Worm (Caenorhabditis elegans) whole organism, late embryonic: ENCODE data around the gene F44E2.4.

Experiments used
- C08G9.2 ChIP-seq: sonication (generic microtip); optimal IDR thresholded peaks from 2 replicates; lab custom pipeline; 2016; ENCODE audit warnings: mild to moderate bottlenecking, missing genetic modification characterization, moderate library complexity, missing compliant biosample characterization
- F13H6.1 ChIP-seq: sonication (generic microtip); optimal IDR thresholded peaks from 2 replicates; lab custom pipeline; 2016; ENCODE audit warnings: missing genetic modification characterization, missing compliant biosample characterization
- ahr-1 ChIP-seq: sonication (generic microtip); optimal IDR thresholded peaks from 2 replicates; lab custom pipeline; 2016; ENCODE audit warnings: missing genetic modification characterization, missing compliant biosample characterization
- ama-1 ChIP-seq: fragments of 150-350 bp; optimal IDR thresholded peaks from 2 replicates; lab custom pipeline; 2014
- ceh-14 ChIP-seq: sonication (generic microtip); optimal IDR thresholded peaks from 2 replicates; lab custom pipeline; 2016; ENCODE audit warnings: missing genotype, missing genetic modification characterization, missing compliant biosample characterization
- ceh-18 ChIP-seq: sonication (generic microtip); optimal IDR thresholded peaks from 2 replicates; lab custom pipeline; 2016; ENCODE audit warnings: missing genetic modification characterization, missing compliant biosample characterization
- ceh-30 ChIP-seq: fragments of 150-350 bp; optimal IDR thresholded peaks from 2 replicates; lab custom pipeline; 2014; ENCODE audit warnings: missing biosample characterization, missing genetic modification characterization
- ceh-48 ChIP-seq: sonication (generic microtip); optimal IDR thresholded peaks from 2 replicates; lab custom pipeline; 2016; ENCODE audit warnings: missing genetic modification characterization, inconsistent platforms, missing compliant biosample characterization
- ceh-6 ChIP-seq: fragments of 200-800 bp; sonication (Bioruptor generic); optimal IDR thresholded peaks from 2 replicates; lab custom pipeline; 2018; ENCODE audit warnings: mild to moderate bottlenecking, missing genetic modification characterization, missing compliant biosample characterization
- che-1 ChIP-seq: sonication (generic microtip); optimal IDR thresholded peaks from 2 replicates; lab custom pipeline; 2016; ENCODE audit warnings: mild to moderate bottlenecking, missing genetic modification characterization, missing compliant biosample characterization
- dve-1 ChIP-seq: sonication (generic microtip); optimal IDR thresholded peaks from 2 replicates; lab custom pipeline; 2017; ENCODE audit warnings: antibody characterized with exemption, mild to moderate bottlenecking, missing genetic modification characterization, missing compliant biosample characterization
- elt-2 ChIP-seq: sonication (generic microtip); optimal IDR thresholded peaks from 2 replicates; lab custom pipeline; 2016; ENCODE audit warnings: missing genetic modification reagents, missing genetic modification characterization, missing compliant biosample characterization
- elt-4 ChIP-seq: sonication (generic microtip); optimal IDR thresholded peaks from 2 replicates; lab custom pipeline; 2016; ENCODE audit warnings: missing genetic modification characterization, missing compliant biosample characterization
- ets-4 ChIP-seq: sonication (generic microtip); optimal IDR thresholded peaks from 2 replicates; lab custom pipeline; 2016; ENCODE audit warnings: missing genetic modification characterization, missing compliant biosample characterization
- eyg-1 ChIP-seq: sonication (generic microtip); optimal IDR thresholded peaks from 2 replicates; lab custom pipeline; 2016; ENCODE audit warnings: missing genotype, missing genetic modification characterization, missing compliant biosample characterization
- fax-1 ChIP-seq: sonication (generic microtip); optimal IDR thresholded peaks from 2 replicates; lab custom pipeline; 2016; ENCODE audit warnings: missing genotype, missing genetic modification characterization, missing compliant biosample characterization
- fkh-6 ChIP-seq: sonication (generic microtip); optimal IDR thresholded peaks from 2 replicates; lab custom pipeline; 2016; ENCODE audit warnings: missing genetic modification characterization, missing compliant biosample characterization
- hlh-13 ChIP-seq: fragments of 200-800 bp; sonication (Bioruptor generic); optimal IDR thresholded peaks from 2 replicates; lab custom pipeline; 2018; ENCODE audit warnings: mild to moderate bottlenecking, missing genetic modification characterization, missing compliant biosample characterization
- hlh-15 ChIP-seq: sonication (generic microtip); optimal IDR thresholded peaks from 2 replicates; lab custom pipeline; 2016; ENCODE audit warnings: missing genetic modification characterization, missing compliant biosample characterization
- hlh-6 ChIP-seq: sonication (generic microtip); optimal IDR thresholded peaks from 2 replicates; lab custom pipeline; 2016; ENCODE audit warnings: missing genotype, missing genetic modification characterization, missing compliant biosample characterization
- hlh-8 ChIP-seq: sonication (generic microtip); optimal IDR thresholded peaks from 2 replicates; lab custom pipeline; 2016; ENCODE audit warnings: missing genotype, missing genetic modification characterization, missing compliant biosample characterization
- lim-6 ChIP-seq: sonication (generic microtip); optimal IDR thresholded peaks from 2 replicates; lab custom pipeline; 2016; ENCODE audit warnings: missing genetic modification characterization, missing compliant biosample characterization
- mec-3 ChIP-seq: sonication (generic microtip); optimal IDR thresholded peaks from 2 replicates; lab custom pipeline; 2016; ENCODE audit warnings: borderline replicate concordance, missing genetic modification characterization, missing compliant biosample characterization
- nfya-1 ChIP-seq: sonication (generic microtip); optimal IDR thresholded peaks from 2 replicates; lab custom pipeline; 2017; ENCODE audit warnings: missing genetic modification characterization, mild to moderate bottlenecking, missing compliant biosample characterization, antibody characterized with exemption, moderate library complexity
- nhr-11 ChIP-seq: fragments of 150-350 bp; optimal IDR thresholded peaks from 2 replicates; lab custom pipeline; 2014; ENCODE audit warnings: missing biosample characterization, missing genetic modification characterization
- nhr-232 ChIP-seq: sonication (generic microtip); optimal IDR thresholded peaks from 2 replicates; lab custom pipeline; 2016; ENCODE audit warnings: missing genetic modification characterization, missing compliant biosample characterization
- npax-4 ChIP-seq: sonication (generic microtip); optimal IDR thresholded peaks from 2 replicates; lab custom pipeline; 2016; ENCODE audit warnings: missing genetic modification characterization, missing compliant biosample characterization
- pag-3 ChIP-seq: sonication (generic microtip); optimal IDR thresholded peaks from 2 replicates; lab custom pipeline; 2016; ENCODE audit warnings: missing compliant biosample characterization, missing genetic modification characterization, borderline replicate concordance
- pat-9 ChIP-seq: fragments of 200-800 bp; sonication (Bioruptor generic); optimal IDR thresholded peaks from 2 replicates; lab custom pipeline; 2018; ENCODE audit warnings: mild to moderate bottlenecking, missing genetic modification characterization, moderate library complexity, missing compliant biosample characterization
- pros-1 ChIP-seq: fragments of 150-350 bp; optimal IDR thresholded peaks from 2 replicates; lab custom pipeline; 2014; ENCODE audit warnings: missing biosample characterization, missing genetic modification reagents, missing genetic modification characterization
- rnt-1 ChIP-seq: sonication (generic microtip); optimal IDR thresholded peaks from 2 replicates; lab custom pipeline; 2016; ENCODE audit warnings: missing genetic modification characterization, missing compliant biosample characterization
- sox-2 ChIP-seq: fragments of 200-800 bp; sonication (Bioruptor generic); IDR thresholded peaks from 2 replicates; pipeline ENCODE4 v1.3.6; 2022; ENCODE audit warnings: missing genetic modification reagents, missing genetic modification characterization, missing compliant biosample characterization
- tbx-2 ChIP-seq: sonication (generic microtip); optimal IDR thresholded peaks from 2 replicates; lab custom pipeline; 2016; ENCODE audit warnings: missing genetic modification characterization, missing compliant biosample characterization
- tbx-7 ChIP-seq: sonication (generic microtip); optimal IDR thresholded peaks from 2 replicates; lab custom pipeline; 2016; ENCODE audit warnings: missing genotype, missing genetic modification characterization, missing compliant biosample characterization
- ttx-3 ChIP-seq: sonication (generic microtip); optimal IDR thresholded peaks from 2 replicates; lab custom pipeline; 2016; ENCODE audit warnings: missing genetic modification reagents, missing genetic modification characterization, missing compliant biosample characterization
- unc-42 ChIP-seq: sonication (generic microtip); optimal IDR thresholded peaks from 2 replicates; lab custom pipeline; 2016; ENCODE audit warnings: missing genotype, missing genetic modification characterization, missing compliant biosample characterization
- unc-55 ChIP-seq: sonication (generic microtip); optimal IDR thresholded peaks from 2 replicates; lab custom pipeline; 2017; ENCODE audit warnings: missing biosample characterization, missing genetic modification reagents, missing genetic modification characterization
- unc-86 ChIP-seq: sonication (generic microtip); optimal IDR thresholded peaks from 2 replicates; lab custom pipeline; 2016; ENCODE audit warnings: missing genetic modification characterization, missing compliant biosample characterization
- ztf-16 ChIP-seq: sonication (generic microtip); optimal IDR thresholded peaks from 2 replicates; lab custom pipeline; 2017; ENCODE audit warnings: missing genetic modification characterization, missing compliant biosample characterization

Gene F44E2.4

DNA sequence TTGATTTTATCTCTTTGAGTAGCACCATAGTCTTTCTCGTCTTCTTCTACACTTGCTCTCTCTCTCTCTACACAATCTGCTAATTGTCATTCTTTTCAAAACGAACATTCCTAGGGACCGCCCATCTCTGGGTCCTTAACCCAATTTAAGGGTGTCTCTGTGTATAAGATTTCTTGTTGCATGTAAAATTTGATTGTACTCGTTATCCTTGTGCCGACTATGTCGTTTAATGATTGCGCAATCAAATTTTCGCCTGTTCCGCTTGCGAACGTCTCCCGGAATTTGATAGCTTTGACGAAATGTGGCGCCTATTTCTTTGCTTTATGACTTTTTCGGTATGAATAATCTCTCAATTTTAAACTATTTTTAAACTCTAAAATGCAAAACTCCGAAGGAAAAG, 27.1 kb downstream of the F44E2.4 start:
- TF ChIP-seq mec-3 (tag; lab: Kevin White, UChicago) (no peak), unc-42 (peak; percentile 96)
- TF ChIP-seq, all 69 proteins: peak for 1

DNA sequence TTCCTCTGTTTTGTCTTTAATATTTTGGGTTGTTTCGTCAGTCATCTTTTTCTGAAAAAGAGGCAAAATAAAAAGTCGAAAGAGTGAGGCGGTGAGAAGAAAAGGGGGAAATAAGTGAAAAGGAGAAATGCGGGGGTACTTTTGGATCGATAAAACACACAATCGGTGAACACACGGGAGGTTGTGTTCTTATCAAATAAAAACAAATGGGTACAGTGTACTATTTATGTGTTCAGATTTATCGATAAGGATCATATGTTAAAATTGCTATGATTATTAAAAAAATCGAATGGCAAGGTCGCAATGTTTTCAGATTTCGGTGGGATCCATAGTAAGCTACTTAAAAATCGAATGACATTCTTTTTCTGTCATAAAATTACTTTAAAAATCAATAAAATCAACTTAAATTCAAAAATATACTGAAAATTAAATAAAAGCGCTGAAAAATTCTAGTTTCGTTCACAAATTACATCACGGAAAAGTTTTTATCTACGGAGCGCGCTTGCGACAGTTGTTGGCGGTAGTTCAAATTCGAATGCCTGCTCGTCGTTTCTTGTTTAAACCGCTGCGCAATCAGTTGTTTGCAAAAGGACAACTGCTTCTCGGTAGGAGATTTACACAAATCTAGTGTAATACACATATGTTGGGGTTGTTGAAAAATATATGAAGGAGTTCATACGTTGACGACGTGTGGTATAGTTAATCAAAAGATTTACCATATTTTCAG, 28.8 kb downstream of the F44E2.4 start, which contains the start of gene prx-19:
Gene prx-19 (minus strand): TSS at position 51 of the 727 bp plus-strand sequence.
- TF ChIP-seq elt-2 (tag; lab: Kevin White, UChicago) = peak; percentile 26
- TF ChIP-seq C08G9.2 (tag; lab: Kevin White, UChicago) = no peak
- peak; percentile 43 for TF ChIP-seq nfya-1 (tag; lab: Kevin White, UChicago)
- TF ChIP-seq unc-55 (GFP tag; lab: Kevin White, UChicago) = peak; percentile 15
- no peak for TF ChIP-seq sox-2 (GFP tag; lab: Robert Waterston, UW)
- peak; percentile 85 for TF ChIP-seq unc-42

DNA sequence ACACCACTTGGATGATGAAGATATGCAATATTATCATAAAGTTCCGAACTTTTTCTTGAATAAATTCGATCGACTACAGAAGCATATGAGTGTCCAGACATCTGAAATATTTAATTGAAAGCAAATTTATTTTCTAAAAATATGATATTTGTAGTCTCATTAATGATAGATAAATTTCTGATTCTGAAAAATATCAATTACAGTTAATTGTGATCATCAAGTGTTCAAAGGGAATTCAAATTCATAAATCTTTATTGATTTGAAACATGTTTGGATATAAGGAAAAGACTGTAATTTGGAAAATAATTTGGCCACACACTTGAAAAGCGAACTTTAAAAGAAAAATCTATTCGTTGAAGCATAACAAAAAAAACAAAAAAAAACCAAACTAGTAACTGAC, 31.0 kb downstream of the F44E2.4 start, which contains the start of gene F54F2.7:
Gene F54F2.7 (minus strand): TSS at position 101 of the 400 bp plus-strand sequence.
- TF ChIP-seq hlh-6 (no peak), lim-6 (no peak), pag-3 (tag; lab: Kevin White, UChicago) (no peak), ets-4 (tag; lab: Kevin White, UChicago) (no peak), tbx-2 (tag; lab: Kevin White, UChicago) (no peak), ceh-48 (no peak), nhr-232 (tag; lab: Kevin White, UChicago) (no peak), pros-1 (tag; lab: Kevin White, UChicago) (no peak), npax-4 (tag; lab: Kevin White, UChicago) (no peak), fax-1 (tag; lab: Kevin White, UChicago) (no peak), nhr-11 (tag; lab: Kevin White, UChicago) (no peak)

DNA sequence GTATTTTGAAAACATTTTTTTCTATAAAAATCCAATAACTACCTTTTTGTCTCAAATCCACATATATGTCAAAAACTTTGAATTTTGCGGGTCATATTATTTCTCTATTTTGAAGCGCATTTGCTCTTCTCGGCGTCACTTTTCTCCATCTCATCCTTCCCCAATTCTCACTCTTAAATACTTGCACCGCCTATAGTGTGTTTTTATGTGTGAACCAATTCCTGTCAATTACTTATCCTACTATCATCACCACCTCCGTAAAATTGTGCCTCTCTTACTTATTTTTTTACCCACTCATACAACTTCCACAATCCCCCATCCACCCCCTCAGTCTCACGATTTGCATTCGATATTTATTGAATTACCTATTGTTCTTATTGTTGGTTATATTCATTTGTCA, 32.4 kb downstream of the F44E2.4 start:
- TF ChIP-seq ahr-1 (tag; lab: Kevin White, UChicago) (no peak), nhr-232 (tag; lab: Kevin White, UChicago) (no peak), nhr-11 (tag; lab: Kevin White, UChicago) (no peak), rnt-1 (tag; lab: Kevin White, UChicago) (no peak), dve-1 (tag; lab: Kevin White, UChicago) (no peak), tbx-7 (tag; lab: Kevin White, UChicago) (no peak), nfya-1 (tag; lab: Kevin White, UChicago) (no peak), ama-1 (lab: Kevin White, UChicago) (no peak), ceh-14 (tag; lab: Kevin White, UChicago) (no peak), hlh-6 (no peak), unc-42 (no peak), fkh-6 (no peak), ets-4 (tag; lab: Kevin White, UChicago) (no peak), ttx-3 (no peak), elt-2 (tag; lab: Kevin White, UChicago) (no peak), pat-9 (tag; lab: Kevin White, UChicago) (no peak), pag-3 (tag; lab: Kevin White, UChicago) (no peak), unc-86 (no peak)
- TF ChIP-seq, all 69 proteins: peak for 0

DNA sequence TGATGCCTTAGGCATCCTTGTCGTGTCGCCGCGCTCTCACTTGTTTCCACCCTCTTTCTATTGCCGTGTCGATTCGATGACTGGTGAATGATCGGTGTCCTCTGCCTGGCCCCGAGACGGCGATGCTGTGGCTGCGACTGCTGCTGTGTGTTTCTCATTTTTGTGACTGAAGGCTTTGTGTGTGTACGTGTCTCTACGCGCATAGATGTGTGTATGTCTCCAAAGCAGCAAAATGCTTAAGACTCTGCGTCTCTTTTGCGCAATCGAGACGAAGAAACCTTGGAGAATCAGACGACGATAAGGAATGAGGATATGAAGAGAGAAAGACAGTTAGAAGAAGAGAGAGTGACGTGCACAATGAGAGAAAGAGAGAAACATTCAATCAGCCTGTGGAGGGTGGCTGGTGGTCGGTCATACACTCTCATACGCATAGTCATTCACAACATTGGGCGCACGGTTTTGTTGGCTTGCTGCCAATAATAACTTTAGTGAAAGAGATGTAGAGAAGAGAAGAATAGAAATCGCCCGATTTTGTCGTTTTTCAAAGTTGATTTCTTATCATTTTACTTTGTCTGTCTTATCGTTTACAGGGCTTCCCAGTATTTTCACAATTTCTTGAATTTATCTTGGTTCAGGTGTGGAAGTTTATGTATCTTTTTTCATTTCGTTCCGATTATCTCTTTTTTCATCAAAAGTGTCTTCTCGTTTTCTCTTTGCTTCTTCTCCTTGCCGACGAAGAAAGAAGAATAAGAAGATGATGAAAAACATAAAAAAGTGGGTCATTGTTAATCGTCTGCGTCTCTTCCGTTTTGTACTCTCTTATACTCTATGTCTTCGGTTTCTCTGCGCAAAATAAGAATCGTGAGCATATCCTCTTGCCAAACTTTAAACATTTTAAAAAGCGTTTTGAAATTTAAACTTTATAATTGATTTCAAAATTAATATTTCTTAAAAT, 36.1 kb downstream of the F44E2.4 start:
- TF ChIP-seq hlh-13 (GFP tag; lab: Kevin White, UChicago) = no peak
- no peak for TF ChIP-seq hlh-15
- peak; percentile 8 for TF ChIP-seq ztf-16
- peak; percentile 32 for TF ChIP-seq eyg-1
- peak; percentile 95 for TF ChIP-seq rnt-1 (tag; lab: Kevin White, UChicago)
- peak; percentile 58 for TF ChIP-seq C08G9.2 (tag; lab: Kevin White, UChicago)
- no peak for TF ChIP-seq ceh-6 (GFP tag; lab: Kevin White, UChicago)
- peak; percentile 72 for TF ChIP-seq ceh-14 (tag; lab: Kevin White, UChicago)
- peak; percentile 85 for TF ChIP-seq ets-4 (tag; lab: Kevin White, UChicago)
- TF ChIP-seq tbx-7 (tag; lab: Kevin White, UChicago) = peak; percentile 16
- no peak for TF ChIP-seq elt-4
- peak; percentile 56 for TF ChIP-seq elt-2 (tag; lab: Kevin White, UChicago)
- TF ChIP-seq hlh-8 = peak; percentile 78
- peak; percentile 91 for TF ChIP-seq ama-1 (lab: Kevin White, UChicago)
- peak; percentile 99 for TF ChIP-seq ceh-18 (tag; lab: Kevin White, UChicago)
- TF ChIP-seq che-1 (tag; lab: Kevin White, UChicago) = peak; percentile 45
- TF ChIP-seq F13H6.1 = peak; percentile 96
- no peak for TF ChIP-seq pat-9 (tag; lab: Kevin White, UChicago)
- no peak for TF ChIP-seq pag-3 (tag; lab: Kevin White, UChicago)
- TF ChIP-seq ceh-30 = peak; percentile 93
